Worm (Caenorhabditis elegans): ENCODE data around the gene dct-11.

dct-11 gene

DNA sequence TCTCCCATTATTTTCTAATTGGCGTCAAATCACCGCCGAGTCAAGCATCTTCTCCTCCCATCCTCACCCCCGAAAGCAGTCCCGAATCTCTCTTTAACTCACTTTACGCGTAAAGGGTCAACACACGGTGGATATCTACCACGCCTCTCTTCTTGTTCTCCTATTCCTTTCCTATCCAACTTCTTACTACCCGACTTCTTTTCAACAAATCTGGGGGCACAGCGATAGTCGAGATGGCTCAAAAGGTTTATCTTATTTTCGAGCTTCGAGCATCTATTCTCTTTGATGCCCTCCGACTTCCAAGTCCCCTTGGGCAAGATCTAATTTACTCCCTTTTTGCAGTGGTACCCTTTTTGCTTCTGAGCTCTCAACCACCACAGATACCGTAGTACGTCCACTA lies 19.6 kb upstream of the dct-11 start:
- TF ChIP-seq fkh-10 (GFP tag; optimal IDR thresholded peaks at IDR 0.05), result peak; percentile 51
- no peak for TF ChIP-seq mdt-29 (GFP tag; IDR thresholded peaks at IDR 0.05)

DNA sequence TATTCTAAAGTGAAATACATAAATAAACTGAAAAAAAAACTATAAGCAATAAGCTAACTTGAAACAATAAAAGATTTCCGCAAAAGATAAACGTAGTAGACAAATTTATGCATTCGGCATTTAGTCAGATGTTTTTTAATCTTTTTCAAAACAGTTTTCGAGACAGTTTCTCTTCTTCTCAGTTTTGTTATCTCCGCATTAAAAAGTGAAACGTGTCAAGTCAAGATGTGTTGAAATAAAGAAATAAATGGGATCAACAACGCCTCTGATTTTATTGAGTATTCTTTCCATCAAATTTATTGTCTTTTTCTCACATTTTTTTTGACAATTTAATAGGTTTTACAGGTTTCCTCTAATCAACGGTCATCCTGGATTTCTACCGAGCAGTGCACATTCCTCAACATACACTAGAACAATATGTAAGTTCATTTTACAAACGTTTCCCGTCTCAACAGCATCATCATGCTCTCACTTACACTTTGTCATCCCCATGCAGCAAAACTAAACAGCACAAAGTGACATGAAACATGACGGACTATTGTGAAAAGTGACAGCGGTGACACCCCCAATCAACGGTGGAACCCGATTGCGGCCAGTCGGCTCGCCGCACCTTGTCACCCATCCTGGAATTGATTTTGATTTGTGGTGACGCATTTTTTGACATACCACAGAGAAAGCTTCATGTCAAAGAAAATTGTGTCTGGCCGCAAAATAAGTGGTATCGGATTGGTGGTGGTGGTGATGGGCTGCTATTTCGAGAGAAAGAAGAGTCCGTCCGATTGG lies 15.1 kb upstream of the dct-11 start:
- TF ChIP-seq mxl-3 (GFP tag; optimal IDR thresholded peaks at IDR 0.05) (peak; percentile 4), nhr-28 (tag; optimal IDR thresholded peaks at IDR 0.05) (no peak), unc-62 (GFP tag; optimal IDR thresholded peaks at IDR 0.05 in 1 of 2) (peak in 1 of 2 experiments; percentile 57), unc-62 (tag; optimal IDR thresholded peaks at IDR 0.05) (no peak)

DNA sequence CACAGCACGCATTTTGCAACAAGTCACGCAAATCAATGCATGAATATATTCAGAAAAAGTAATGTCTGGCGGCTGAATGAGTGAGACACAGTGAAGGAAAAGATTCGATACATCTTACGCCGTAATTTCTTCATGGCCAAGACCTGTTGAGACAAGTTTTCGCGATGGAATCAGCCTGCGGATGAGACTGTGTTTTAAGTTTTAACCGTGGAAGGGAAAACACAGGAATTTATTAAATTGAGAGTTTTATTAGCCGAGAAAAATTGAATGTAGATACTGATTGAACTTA lies 14.5 kb upstream of the dct-11 start, which contains the start of gene hog-1:
Gene hog-1, minus strand, starts transcription at position 101 of the 289 bp plus-strand sequence.
- no peak for TF ChIP-seq jun-1 (tag; optimal IDR thresholded peaks at IDR 0.05)

DNA sequence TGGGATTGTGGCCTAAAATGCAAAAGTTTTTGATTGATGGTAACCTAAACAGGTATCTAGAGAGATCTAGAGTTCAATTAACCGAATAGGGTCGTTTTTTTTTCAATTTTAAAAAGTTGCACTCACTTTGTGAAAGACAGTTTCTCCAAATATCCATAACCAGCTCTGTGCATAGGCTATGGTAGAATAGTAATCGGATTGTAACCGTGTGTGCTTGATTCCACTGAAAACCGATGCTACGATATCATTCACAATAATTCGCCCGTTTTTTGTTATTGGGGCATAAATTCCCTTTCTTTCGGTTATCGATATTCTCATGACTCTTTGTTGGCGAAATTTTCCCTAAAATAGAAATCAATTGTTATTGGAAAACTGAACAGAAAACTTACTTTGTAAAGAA lies 12.5 kb upstream of the dct-11 start:
- TF ChIP-seq unc-62 (GFP tag; optimal IDR thresholded peaks at IDR 0.05 in 1 of 2), result peak in 1 of 2 experiments; percentile 94
- no peak for TF ChIP-seq unc-62 (tag; optimal IDR thresholded peaks at IDR 0.05)
- no peak for TF ChIP-seq snpc-1.2 (GFP tag; IDR thresholded peaks at IDR 0.05)
- no peak for TF ChIP-seq ceh-62 (tag; optimal IDR thresholded peaks at IDR 0.05)
- TF ChIP-seq duxl-1 (tag; optimal IDR thresholded peaks at IDR 0.05; ENCODE audit: poor library complexity), result peak; percentile 53

DNA sequence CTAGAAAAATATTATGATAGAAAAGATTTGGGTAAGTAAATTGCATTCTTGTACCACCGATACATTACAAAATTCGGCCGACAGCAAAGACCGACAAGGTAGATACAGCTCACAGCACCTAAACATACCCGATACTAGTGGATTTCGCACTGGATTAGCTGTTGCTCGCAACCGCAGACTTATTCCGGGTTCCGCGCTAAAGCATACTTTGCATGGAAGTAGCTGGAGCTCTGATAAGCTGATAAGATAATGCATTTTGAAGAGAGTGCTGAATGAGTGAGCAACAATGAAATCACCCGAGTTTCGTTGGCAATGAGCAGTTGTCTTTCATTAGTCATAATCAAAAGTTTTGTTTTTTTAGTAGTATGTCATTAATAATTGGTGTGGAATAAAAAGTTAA lies 10.9 kb upstream of the dct-11 start:
- no peak for TF ChIP-seq lin-15B (tag; optimal IDR thresholded peaks at IDR 0.05)
- no peak for TF ChIP-seq F26F4.8 (GFP tag; conservative IDR thresholded peaks at IDR 0.05)
- no peak for TF ChIP-seq F10B5.3 (tag; optimal IDR thresholded peaks at IDR 0.05)
- TF ChIP-seq nhr-111 (GFP tag; optimal IDR thresholded peaks at IDR 0.05), result no peak
- TF ChIP-seq mdt-29 (GFP tag; IDR thresholded peaks at IDR 0.05), result no peak

DNA sequence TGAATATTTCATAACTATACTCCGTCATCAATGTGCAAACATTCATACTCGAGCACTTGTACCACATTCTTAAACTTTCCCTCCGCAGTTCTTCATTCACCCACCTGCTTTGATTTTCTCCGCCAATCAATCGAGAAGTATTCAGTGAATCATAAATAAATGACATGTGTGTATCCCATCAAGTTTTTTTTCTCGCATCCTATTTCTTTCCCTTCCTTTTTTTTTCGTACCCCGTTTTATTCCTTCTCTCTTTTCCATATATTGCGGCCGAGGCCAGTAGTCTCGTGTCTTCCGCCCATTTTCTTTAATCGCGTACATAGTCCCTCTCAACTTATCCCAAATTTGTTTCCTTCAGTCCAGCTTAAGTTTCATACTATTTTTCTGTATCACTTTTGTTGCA lies 9.1 kb upstream of the dct-11 start, which contains the start of gene atat-2:
Gene atat-2, plus strand, starts transcription at position 398 of the 400 bp plus-strand sequence.
- no peak for TF ChIP-seq hmg-1.1 (GFP tag; IDR thresholded peaks at IDR 0.05)
- no peak for TF ChIP-seq ceh-82 (tag; optimal IDR thresholded peaks at IDR 0.05)
- TF ChIP-seq nhr-6 (tag; optimal IDR thresholded peaks at IDR 0.05), result peak; percentile 20
- no peak for TF ChIP-seq arid-1 (GFP tag; conservative IDR thresholded peaks at IDR 0.05)
- no peak for TF ChIP-seq nhr-237 (tag; optimal IDR thresholded peaks at IDR 0.05)
- no peak for TF ChIP-seq nhr-111 (GFP tag; optimal IDR thresholded peaks at IDR 0.05)
- no peak for TF ChIP-seq Y5F2A.4 (GFP tag; optimal IDR thresholded peaks at IDR 0.05)
- peak; percentile 59 for TF ChIP-seq hlh-30 (tag; optimal IDR thresholded peaks at IDR 0.05; ENCODE audit: insufficient read depth)
- no peak for TF ChIP-seq dpl-1 (GFP tag; optimal IDR thresholded peaks at IDR 0.05)
- TF ChIP-seq mdt-29 (GFP tag; IDR thresholded peaks at IDR 0.05), result no peak
- TF ChIP-seq mdl-1 (tag; optimal IDR thresholded peaks at IDR 0.05), result peak in 1 of 2 experiments; percentile 33
- no peak for TF ChIP-seq daf-8 (GFP tag; IDR thresholded peaks at IDR 0.05)
- no peak for TF ChIP-seq egl-43 (GFP tag; IDR thresholded peaks at IDR 0.05)
- no peak for TF ChIP-seq zag-1 (tag; optimal IDR thresholded peaks at IDR 0.05)
- peak; percentile 19 for TF ChIP-seq aha-1 (tag)
- no peak for TF ChIP-seq zip-11 (GFP tag; IDR thresholded peaks at IDR 0.05)
- no peak for TF ChIP-seq ceh-32 (tag; optimal IDR thresholded peaks at IDR 0.05; ENCODE audit: poor library complexity)
- TF ChIP-seq set-16 (GFP tag; IDR thresholded peaks at IDR 0.05), result no peak
- TF ChIP-seq lin-29 (GFP tag; IDR thresholded peaks at IDR 0.05), result no peak
- no peak for TF ChIP-seq ztf-7 (tag; optimal IDR thresholded peaks at IDR 0.05)
- TF ChIP-seq F26F4.8 (GFP tag; conservative IDR thresholded peaks at IDR 0.05), result no peak
- TF ChIP-seq nhr-11 (tag; optimal IDR thresholded peaks at IDR 0.05), result no peak
- peak; percentile 1 to 38 for TF ChIP-seq lsy-2 (tag; optimal IDR thresholded peaks at IDR 0.05)
- TF ChIP-seq zfp-2 (tag; optimal IDR thresholded peaks at IDR 0.05), result no peak
- no peak for TF ChIP-seq jun-1 (tag; optimal IDR thresholded peaks at IDR 0.05)
- TF ChIP-seq mep-1 (tag; optimal IDR thresholded peaks at IDR 0.05), result peak; percentile 12
- TF ChIP-seq unc-62 (GFP tag; optimal IDR thresholded peaks at IDR 0.05 in 1 of 2), result no peak
- TF ChIP-seq unc-62 (tag; optimal IDR thresholded peaks at IDR 0.05), result no peak
- no peak for TF ChIP-seq ama-1 (optimal IDR thresholded peaks at IDR 0.05)
- no peak for TF ChIP-seq mxl-2 (GFP tag; conservative IDR thresholded peaks at IDR 0.05)
- no peak for TF ChIP-seq fkh-10 (GFP tag; optimal IDR thresholded peaks at IDR 0.05)
- TF ChIP-seq F44E2.7 (GFP tag; IDR thresholded peaks at IDR 0.05), result no peak
- TF ChIP-seq T26A8.4 (GFP tag; IDR thresholded peaks at IDR 0.05), result 0 out of 2 replicates have a peak, but pooled peaks have one; percentile 22
- TF ChIP-seq dmd-6 (GFP tag; IDR thresholded peaks at IDR 0.05), result no peak

Measured in whole organism, L4 larva.